Fruit fly (Drosophila melanogaster) whole organism, embryonic: ENCODE measurements around the gene Schip1.

Source experiments
- Abd-B ChIP-seq: fragments of 200-800 bp; sonication (Bioruptor generic); optimal IDR thresholded peaks from 2 replicates; lab custom pipeline; 2018; ENCODE audit warnings: missing biosample characterization, mild to moderate bottlenecking, missing genetic modification characterization, moderate library complexity
- Antp ChIP-seq: fragments of 200-800 bp; sonication (Bioruptor generic); optimal IDR thresholded peaks from 3 replicates; lab custom pipeline; 2016; ENCODE audit warnings: missing biosample characterization, missing genetic modification characterization
- Awh ChIP-seq: fragments of 200-800 bp; sonication (Bioruptor generic); IDR thresholded peaks from 2 replicates; pipeline ENCODE4, ENCODE4 v1.3.6; 2022; ENCODE audit warnings: missing biosample characterization, missing genetic modification characterization
- Bgb ChIP-seq: fragments of 200-800 bp; sonication (Bioruptor generic); IDR thresholded peaks from 2 replicates; pipeline ENCODE4 v1.3.6; 2022; ENCODE audit warnings: missing biosample characterization, missing genetic modification characterization; ENCODE audit not compliant: partially characterized antibody
- CG10462 ChIP-seq: fragments of 200-800 bp; sonication (Bioruptor generic); optimal IDR thresholded peaks from 2 replicates; lab custom pipeline; 2016; ENCODE audit warnings: missing biosample characterization, missing genetic modification characterization
- CG11247 ChIP-seq: fragments of 200-800 bp; sonication (Bioruptor generic); IDR thresholded peaks from 2 replicates; pipeline ENCODE4 v1.3.6; 2022; ENCODE audit warnings: missing biosample characterization, missing genetic modification characterization
- CG12391 ChIP-seq: fragments of 200-800 bp; sonication (Bioruptor generic); optimal IDR thresholded peaks from 3 replicates; lab custom pipeline; 2018; ENCODE audit warnings: missing biosample characterization, mild to moderate bottlenecking, missing genetic modification characterization, moderate library complexity
- CG12659 ChIP-seq: fragments of 200-800 bp; sonication (Bioruptor generic); optimal IDR thresholded peaks from 3 replicates; lab custom pipeline; 2017; ENCODE audit warnings: mild to moderate bottlenecking, missing biosample characterization, missing genetic modification reagents, missing genetic modification characterization
- CG15011 ChIP-seq: fragments of 200-800 bp; sonication (Bioruptor generic); optimal IDR thresholded peaks from 3 replicates; lab custom pipeline; 2018; ENCODE audit warnings: missing biosample characterization, mild to moderate bottlenecking, missing genetic modification characterization
- CG15601 ChIP-seq: fragments of 200-800 bp; sonication (Bioruptor generic); optimal IDR thresholded peaks from 3 replicates; lab custom pipeline; 2019; ENCODE audit warnings: missing biosample characterization, mild to moderate bottlenecking, missing genetic modification characterization, moderate library complexity
- CG1603 ChIP-seq: fragments of 200-800 bp; sonication (Bioruptor generic); optimal IDR thresholded peaks from 2 replicates; lab custom pipeline; 2019; ENCODE audit warnings: missing biosample characterization, mild to moderate bottlenecking, missing genetic modification characterization, moderate library complexity
- CG1647 ChIP-seq: fragments of 200-800 bp; sonication (Bioruptor generic); optimal IDR thresholded peaks from 3 replicates; lab custom pipeline; 2016; ENCODE audit warnings: missing biosample characterization, missing genetic modification characterization
- CG17361 ChIP-seq: fragments of 200-800 bp; sonication (Bioruptor generic); IDR thresholded peaks from 3 replicates; pipeline ENCODE4 v1.3.6; 2022; ENCODE audit warnings: missing biosample characterization, missing genetic modification characterization
- CG30431 ChIP-seq: fragments of 200-800 bp; sonication (Bioruptor generic); optimal IDR thresholded peaks from 2 replicates; lab custom pipeline; 2017; ENCODE audit warnings: missing biosample characterization, missing genetic modification characterization
- CG31388 ChIP-seq: fragments of 200-800 bp; sonication (Bioruptor generic); optimal IDR thresholded peaks from 2 replicates; lab custom pipeline; 2016; ENCODE audit warnings: missing biosample characterization, missing genetic modification characterization
- CG4328 ChIP-seq: fragments of 200-800 bp; sonication (Bioruptor generic); optimal IDR thresholded peaks from 3 replicates; lab custom pipeline; 2017; ENCODE audit warnings: missing biosample characterization, missing genetic modification reagents, missing genetic modification characterization
- CG6683 ChIP-seq: fragments of 200-800 bp; sonication (Bioruptor generic); optimal IDR thresholded peaks from 2 replicates; lab custom pipeline; 2017; ENCODE audit warnings: missing biosample characterization, mild to moderate bottlenecking, missing genetic modification characterization, missing genetic modification reagents
- D19B ChIP-seq: fragments of 200-800 bp; sonication (Bioruptor generic); optimal IDR thresholded peaks from 2 replicates; lab custom pipeline; 2017; ENCODE audit warnings: missing biosample characterization, mild to moderate bottlenecking, missing genetic modification characterization
- Dad ChIP-seq: fragments of 200-800 bp; sonication (Bioruptor generic); optimal IDR thresholded peaks from 3 replicates; lab custom pipeline; 2016; ENCODE audit warnings: missing biosample characterization, missing genetic modification characterization
- Dp ChIP-seq: fragments of 200-800 bp; sonication (Bioruptor generic); optimal IDR thresholded peaks from 2 replicates; lab custom pipeline; 2018; ENCODE audit warnings: missing biosample characterization, mild to moderate bottlenecking, missing genetic modification characterization, moderate library complexity
- HHEX ChIP-seq: fragments of 200-800 bp; sonication (Bioruptor generic); optimal IDR thresholded peaks from 3 replicates; lab custom pipeline; 2017; ENCODE audit warnings: missing biosample characterization, mild to moderate bottlenecking, missing genetic modification characterization, missing genetic modification reagents
- Meics ChIP-seq: fragments of 200-800 bp; sonication (Bioruptor generic); optimal IDR thresholded peaks from 2 replicates; lab custom pipeline; 2017; ENCODE audit warnings: missing biosample characterization, mild to moderate bottlenecking, missing genetic modification characterization
- Sry-β ChIP-seq: fragments of 200-800 bp; sonication (Bioruptor generic); optimal IDR thresholded peaks from 2 replicates; lab custom pipeline; 2018; ENCODE audit warnings: missing biosample characterization, mild to moderate bottlenecking, missing genetic modification characterization, moderate library complexity
- Vsx1 ChIP-seq: fragments of 200-800 bp; sonication (Bioruptor generic); optimal IDR thresholded peaks from 2 replicates; lab custom pipeline; 2017; ENCODE audit warnings: missing biosample characterization, mild to moderate bottlenecking, missing genetic modification characterization, missing genetic modification reagents
- Xbp1 ChIP-seq: fragments of 200-800 bp; sonication (Bioruptor generic); optimal IDR thresholded peaks from 3 replicates; lab custom pipeline; 2016; ENCODE audit warnings: missing biosample characterization, mild to moderate bottlenecking, missing genetic modification characterization
- br ChIP-seq: fragments of >200 bp; optimal IDR thresholded peaks from 2 replicates; lab custom pipeline; 2017
- btn ChIP-seq: fragments of 200-800 bp; sonication (Bioruptor generic); optimal IDR thresholded peaks from 2 replicates; lab custom pipeline; 2016; ENCODE audit warnings: missing biosample characterization, missing genetic modification characterization
- eve ChIP-seq, 2 experiments: fragments of >200 bp; optimal IDR thresholded peaks; 2 replicates each; lab custom pipeline; 2017; ENCODE audit warnings: missing biosample characterization in 2 of 2, missing genetic modification characterization in 2 of 2
- ewg ChIP-seq: fragments of 200-800 bp; sonication (Bioruptor generic); optimal IDR thresholded peaks from 3 replicates; lab custom pipeline; 2017; ENCODE audit warnings: mild to moderate bottlenecking, missing biosample characterization, missing genetic modification reagents, missing genetic modification characterization
- fd102C ChIP-seq: fragments of 200-800 bp; sonication (Bioruptor generic); optimal IDR thresholded peaks from 2 replicates; lab custom pipeline; 2018; ENCODE audit warnings: missing biosample characterization, mild to moderate bottlenecking, missing genetic modification characterization, moderate library complexity
- fd96Cb ChIP-seq: fragments of 200-800 bp; sonication (Bioruptor generic); optimal IDR thresholded peaks from 2 replicates; lab custom pipeline; 2018; ENCODE audit warnings: missing biosample characterization, mild to moderate bottlenecking, missing genetic modification characterization, moderate library complexity
- fru ChIP-seq: fragments of >200 bp; optimal IDR thresholded peaks from 2 replicates; lab custom pipeline; 2017
- gem ChIP-seq: fragments of 200-800 bp; sonication (Bioruptor generic); optimal IDR thresholded peaks from 2 replicates; lab custom pipeline; 2019; ENCODE audit warnings: missing biosample characterization, mild to moderate bottlenecking, missing genetic modification characterization, moderate library complexity
- grau ChIP-seq: fragments of 200-800 bp; optimal IDR thresholded peaks from 3 replicates; lab custom pipeline; 2019; ENCODE audit warnings: missing biosample characterization, mild to moderate bottlenecking, missing genetic modification characterization, moderate library complexity
- gt ChIP-seq: fragments of 200-800 bp; sonication (Bioruptor generic); IDR thresholded peaks from 2 replicates; pipeline ENCODE4 v1.3.6; 2022; ENCODE audit warnings: missing biosample characterization, missing genetic modification characterization
- hb ChIP-seq: fragments of 200-800 bp; sonication (Bioruptor generic); IDR thresholded peaks from 3 replicates; pipeline ENCODE4 v1.3.6; 2022; ENCODE audit warnings: missing biosample characterization, missing genetic modification characterization; ENCODE audit not compliant: partially characterized antibody
- ind ChIP-seq: fragments of 200-800 bp; sonication (Bioruptor generic); optimal IDR thresholded peaks from 3 replicates; lab custom pipeline; 2016; ENCODE audit warnings: missing biosample characterization, missing genetic modification characterization
- ken ChIP-seq: fragments of 200-800 bp; sonication (Bioruptor generic); IDR thresholded peaks from 3 replicates; pipeline ENCODE4 v1.3.6; 2022; ENCODE audit warnings: missing biosample characterization, missing genetic modification characterization
- lov ChIP-seq, 2 experiments: fragments of 200-800 bp in 1 of 2; fragments of >200 bp in 1 of 2; sonication (Bioruptor generic) in 1 of 2; IDR thresholded peaks in 1 of 2; optimal IDR thresholded peaks in 1 of 2; 2 replicates in 1 of 2; 3 replicates in 1 of 2; pipeline versions ENCODE4 v1.3.6 to Lab custom; 2017 to 2022; ENCODE audit warnings: missing biosample characterization in 1 of 2, missing genetic modification characterization in 1 of 2
- nerfin-1 ChIP-seq: fragments of 200-800 bp; sonication (Bioruptor generic); optimal IDR thresholded peaks from 3 replicates; lab custom pipeline; 2019; ENCODE audit warnings: missing biosample characterization, mild to moderate bottlenecking, missing genetic modification characterization, moderate library complexity
- oc ChIP-seq: fragments of 200-800 bp; sonication (Bioruptor generic); optimal IDR thresholded peaks from 2 replicates; lab custom pipeline; 2018; ENCODE audit warnings: missing biosample characterization, mild to moderate bottlenecking, missing genetic modification characterization, moderate library complexity
- pho ChIP-seq: fragments of 200-800 bp; sonication (Bioruptor generic); optimal IDR thresholded peaks from 2 replicates; lab custom pipeline; 2016; ENCODE audit warnings: missing biosample characterization, missing genetic modification characterization
- rib ChIP-seq: fragments of 200-800 bp; sonication (Bioruptor generic); IDR thresholded peaks from 2 replicates; pipeline ENCODE4 v1.3.6; 2022; ENCODE audit warnings: missing biosample characterization, missing genetic modification characterization
- tna ChIP-seq: fragments of 200-800 bp; sonication (Bioruptor generic); IDR thresholded peaks from 2 replicates; pipeline ENCODE4 v1.3.6; 2022; ENCODE audit warnings: missing biosample characterization, missing genetic modification characterization; ENCODE audit not compliant: partially characterized antibody
- tx ChIP-seq: fragments of 200-800 bp; sonication (Bioruptor generic); optimal IDR thresholded peaks from 2 replicates; lab custom pipeline; 2016; ENCODE audit warnings: missing biosample characterization, missing genetic modification characterization
- usp ChIP-seq: fragments of >200 bp; optimal IDR thresholded peaks from 2 replicates; lab custom pipeline; 2017; ENCODE audit warnings: missing biosample characterization, missing genetic modification characterization
- vfl ChIP-seq: fragments of 200-800 bp; sonication (Bioruptor generic); optimal IDR thresholded peaks from 2 replicates; lab custom pipeline; 2016; ENCODE audit warnings: missing biosample characterization, missing genetic modification characterization
- vnd ChIP-seq: fragments of 200-800 bp; sonication (Bioruptor generic); IDR thresholded peaks from 3 replicates; pipeline ENCODE4 v1.3.6; 2022; ENCODE audit warnings: missing biosample characterization, missing genetic modification characterization; ENCODE audit not compliant: partially characterized antibody
- wor ChIP-seq: fragments of 200-800 bp; sonication (Bioruptor generic); IDR thresholded peaks from 2 replicates; pipeline ENCODE4 v1.3.6; 2022; ENCODE audit warnings: missing biosample characterization, missing genetic modification characterization
- z ChIP-seq: fragments of 200-800 bp; sonication (Bioruptor generic); IDR thresholded peaks from 3 replicates; pipeline ENCODE4 v1.3.6; 2022; ENCODE audit warnings: missing biosample characterization, missing genetic modification characterization

Gene Schip1

DNA sequence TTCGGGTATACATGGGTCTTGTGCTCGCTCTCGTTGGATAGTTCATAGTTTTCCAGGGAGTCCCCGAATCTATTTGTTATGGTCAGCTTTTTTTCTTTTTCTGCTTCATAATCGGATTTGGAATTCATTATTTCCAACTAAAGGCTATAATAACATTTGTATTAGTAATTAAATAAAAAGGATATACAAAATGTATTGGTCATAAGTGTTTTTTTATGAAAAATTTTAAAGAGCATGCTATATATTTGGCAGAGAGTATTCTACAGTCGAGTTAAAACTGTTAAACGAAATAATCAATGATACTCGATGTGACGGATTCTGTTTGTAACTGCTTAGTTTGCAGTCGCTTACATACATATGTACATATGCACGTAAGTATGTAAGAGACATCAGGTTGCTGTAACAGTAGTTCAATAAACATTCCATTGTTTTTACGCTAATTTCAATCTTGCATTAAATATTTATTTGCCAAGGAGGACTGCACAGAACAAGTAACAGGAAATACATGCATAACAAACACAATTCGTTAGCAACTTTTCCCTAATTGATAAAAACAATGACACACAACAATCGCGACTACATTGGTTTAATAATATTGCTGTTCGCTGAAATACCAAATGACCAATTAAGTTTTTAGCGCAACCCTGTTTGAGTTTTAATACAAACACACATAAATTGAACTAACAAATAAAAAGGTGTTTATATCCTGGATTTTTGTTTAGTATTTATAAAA, 31.7 kb downstream of the Schip1 start (continued):
- TF ChIP-seq Bgb (no peak), Sry-β (GFP tag; lab: Kevin White, UChicago) (no peak), CG31388 (GFP tag; lab: Kevin White, UChicago) (no peak), CG11247 (GFP tag; lab: Robert Waterston, UW) (no peak), fd96Cb (tag; lab: Kevin White, UChicago) (peak; percentile 9), Abd-B (no peak), fd102C (GFP tag; lab: Kevin White, UChicago) (no peak), grau (peak; percentile 36), Awh (no peak), pho (GFP tag; lab: Kevin White, UChicago) (no peak), Meics (peak; percentile 3), ewg (GFP tag; lab: Kevin White, UChicago) (no peak), rib (GFP tag; lab: Robert Waterston, UW) (no peak), CG1647 (no peak), vfl (GFP tag; lab: Kevin White, UChicago) (no peak), CG15601 (tag; lab: Kevin White, UChicago) (no peak), CG17361 (GFP tag; lab: Robert Waterston, UW) (no peak), CG4328 (GFP tag; lab: Kevin White, UChicago) (no peak), btn (GFP tag; lab: Kevin White, UChicago) (no peak), CG10462 (GFP tag; lab: Kevin White, UChicago) (no peak), lov (optimal IDR thresholded peaks at IDR 0.05; lab: Kevin White, UChicago) (no peak), lov (GFP tag; IDR thresholded peaks at IDR 0.05; lab: Robert Waterston, UW) (no peak), CG15011 (GFP tag; lab: Kevin White, UChicago) (no peak), ken (no peak), D19B (GFP tag; lab: Kevin White, UChicago) (peak; percentile 40), HHEX (no peak), CG6683 (no peak), gt (GFP tag; lab: Robert Waterston, UW) (no peak), CG12391 (tag; lab: Kevin White, UChicago) (peak; percentile 23), usp (GFP tag; lab: Kevin White, UChicago) (no peak), Dad (GFP tag; lab: Kevin White, UChicago) (no peak), gem (tag; lab: Kevin White, UChicago) (peak; percentile 62), CG1603 (tag; lab: Kevin White, UChicago) (no peak), ind (GFP tag; lab: Kevin White, UChicago) (no peak), eve (GFP tag; optimal IDR thresholded peaks at IDR 0.05; lab: Kevin White, UChicago) (peak in 1 of 2 experiments; percentile 41), Antp (GFP tag; lab: Kevin White, UChicago) (no peak), Xbp1 (GFP tag; lab: Kevin White, UChicago) (peak; percentile 16), Dp (GFP tag; lab: Kevin White, UChicago) (no peak), fru (no peak), br (lab: Kevin White, UChicago) (no peak), hb (no peak), nerfin-1 (tag; lab: Kevin White, UChicago) (peak; percentile 6), CG30431 (GFP tag; lab: Kevin White, UChicago) (no peak), CG12659 (no peak), Vsx1 (GFP tag; lab: Kevin White, UChicago) (no peak), wor (no peak), oc (no peak), z (GFP tag; lab: Robert Waterston, UW) (no peak), tx (GFP tag; lab: Kevin White, UChicago) (no peak), vnd (GFP tag; lab: Robert Waterston, UW) (no peak), tna (no peak)
